Fruit fly (Drosophila melanogaster) whole organism, embryonic: ENCODE data around the gene RSG7.

Experiments
- C15 ChIP-seq: fragments of 200-800 bp; sonication (Bioruptor generic); IDR thresholded peaks from 3 replicates; pipeline ENCODE4 v1.3.6; 2022; ENCODE audit warnings: missing biosample characterization, missing genetic modification characterization
- CG10462 ChIP-seq: fragments of 200-800 bp; sonication (Bioruptor generic); optimal IDR thresholded peaks from 2 replicates; lab custom pipeline; 2016; ENCODE audit warnings: missing biosample characterization, missing genetic modification characterization
- CG10959 ChIP-seq: fragments of 200-800 bp; sonication (Bioruptor generic); IDR thresholded peaks from 2 replicates; pipeline ENCODE4 v1.3.6; 2022; ENCODE audit warnings: missing biosample characterization, missing genetic modification characterization
- CG10979 ChIP-seq: fragments of 200-800 bp; sonication (Bioruptor generic); optimal IDR thresholded peaks from 2 replicates; lab custom pipeline; 2018; ENCODE audit warnings: missing biosample characterization, mild to moderate bottlenecking, missing genetic modification characterization, moderate library complexity
- CG11247 ChIP-seq: fragments of 200-800 bp; sonication (Bioruptor generic); IDR thresholded peaks from 2 replicates; pipeline ENCODE4 v1.3.6; 2022; ENCODE audit warnings: missing biosample characterization, missing genetic modification characterization
- CG12155 ChIP-seq: fragments of 200-800 bp; sonication (Bioruptor generic); optimal IDR thresholded peaks from 3 replicates; lab custom pipeline; 2016; ENCODE audit warnings: missing biosample characterization, missing genetic modification characterization
- CG12659 ChIP-seq: fragments of 200-800 bp; sonication (Bioruptor generic); optimal IDR thresholded peaks from 3 replicates; lab custom pipeline; 2017; ENCODE audit warnings: mild to moderate bottlenecking, missing biosample characterization, missing genetic modification reagents, missing genetic modification characterization
- CG13123 ChIP-seq: fragments of 200-800 bp; sonication (Bioruptor generic); optimal IDR thresholded peaks from 2 replicates; lab custom pipeline; 2016; ENCODE audit warnings: missing biosample characterization, missing genetic modification characterization
- CG13287 ChIP-seq: fragments of 200-800 bp; sonication (Bioruptor generic); IDR thresholded peaks from 2 replicates; pipeline ENCODE4 v1.3.6; 2022; ENCODE audit warnings: missing biosample characterization, missing genetic modification characterization; ENCODE audit not compliant: partially characterized antibody
- CG16815 ChIP-seq: fragments of 200-800 bp; sonication (Bioruptor generic); optimal IDR thresholded peaks from 3 replicates; lab custom pipeline; 2017; ENCODE audit warnings: missing biosample characterization, mild to moderate bottlenecking, missing genetic modification characterization
- CG17829 ChIP-seq: fragments of 200-800 bp; optimal IDR thresholded peaks from 2 replicates; lab custom pipeline; 2019; ENCODE audit warnings: missing biosample characterization, mild to moderate bottlenecking, missing genetic modification characterization, moderate library complexity
- CG18599 ChIP-seq: fragments of 200-800 bp; sonication (Bioruptor generic); optimal IDR thresholded peaks from 3 replicates; lab custom pipeline; 2017; ENCODE audit warnings: missing biosample characterization, missing genetic modification characterization, mild to moderate bottlenecking, moderate library complexity, missing genetic modification reagents
- CG2202 ChIP-seq: fragments of 200-800 bp; sonication (Bioruptor generic); optimal IDR thresholded peaks from 2 replicates; lab custom pipeline; 2018; ENCODE audit warnings: missing biosample characterization, mild to moderate bottlenecking, missing genetic modification characterization
- CG31224 ChIP-seq: fragments of 200-800 bp; sonication (Bioruptor generic); IDR thresholded peaks from 2 replicates; pipeline ENCODE4 v1.3.6; 2022; ENCODE audit warnings: missing biosample characterization, missing genetic modification characterization
- CG32772 ChIP-seq: fragments of 200-800 bp; sonication (Bioruptor generic); IDR thresholded peaks from 2 replicates; pipeline ENCODE4 v1.3.6; 2022; ENCODE audit warnings: missing biosample characterization, missing genetic modification characterization
- CG33557 ChIP-seq: fragments of 200-800 bp; sonication (Bioruptor generic); optimal IDR thresholded peaks from 2 replicates; lab custom pipeline; 2019; ENCODE audit warnings: missing biosample characterization, mild to moderate bottlenecking, missing genetic modification characterization, moderate library complexity
- CG3995 ChIP-seq: fragments of 200-800 bp; sonication (Bioruptor generic); optimal IDR thresholded peaks from 3 replicates; lab custom pipeline; 2016; ENCODE audit warnings: missing biosample characterization, missing genetic modification characterization
- CG8089 ChIP-seq: fragments of 200-800 bp; sonication (Bioruptor generic); optimal IDR thresholded peaks from 3 replicates; lab custom pipeline; 2016; ENCODE audit warnings: missing biosample characterization, missing genetic modification characterization
- CG8478 ChIP-seq: fragments of >200 bp; optimal IDR thresholded peaks from 2 replicates; lab custom pipeline; 2018
- Eip74EF ChIP-seq, 2 experiments: fragments of 200-800 bp in 1 of 2; fragments of >200 bp in 1 of 2; sonication (Bioruptor generic) in 1 of 2; optimal IDR thresholded peaks; 2 replicates each; lab custom pipeline; 2017 to 2019; ENCODE audit warnings: missing biosample characterization in 2 of 2, missing genetic modification characterization in 2 of 2, mild to moderate bottlenecking in 1 of 2, moderate library complexity in 1 of 2
- Fer2 ChIP-seq: fragments of 200-800 bp; sonication (Bioruptor generic); optimal IDR thresholded peaks from 2 replicates; lab custom pipeline; 2018; ENCODE audit warnings: missing biosample characterization, mild to moderate bottlenecking, missing genetic modification characterization, moderate library complexity
- H15 ChIP-seq: fragments of 200-800 bp; sonication (Bioruptor generic); IDR thresholded peaks from 3 replicates; pipeline ENCODE4 v1.3.6; 2022; ENCODE audit warnings: missing biosample characterization, missing genetic modification characterization
- HLH3B ChIP-seq: fragments of 200-800 bp; sonication (Bioruptor generic); IDR thresholded peaks from 2 replicates; pipeline ENCODE4 v1.3.6; 2022; ENCODE audit warnings: missing biosample characterization, missing genetic modification characterization
- Hr78 ChIP-seq, 2 experiments: fragments of 200-800 bp in 1 of 2; fragments of >200 bp in 1 of 2; sonication (Bioruptor generic) in 1 of 2; optimal IDR thresholded peaks; 2 replicates each; lab custom pipeline; 2017 to 2019; ENCODE audit warnings: missing biosample characterization in 2 of 2, missing genetic modification characterization in 2 of 2, mild to moderate bottlenecking in 1 of 2, moderate library complexity in 1 of 2
- Jarid2 ChIP-seq: fragments of 200-800 bp; sonication (Bioruptor generic); optimal IDR thresholded peaks from 3 replicates; lab custom pipeline; 2017; ENCODE audit warnings: mild to moderate bottlenecking, missing biosample characterization, missing genetic modification reagents, missing genetic modification characterization
- Myb ChIP-seq: fragments of 200-800 bp; sonication (Bioruptor generic); optimal IDR thresholded peaks from 2 replicates; lab custom pipeline; 2016; ENCODE audit warnings: missing biosample characterization, missing genetic modification characterization
- Oli ChIP-seq: fragments of 200-800 bp; sonication (Bioruptor generic); optimal IDR thresholded peaks from 2 replicates; lab custom pipeline; 2018; ENCODE audit warnings: missing biosample characterization, mild to moderate bottlenecking, missing genetic modification characterization, moderate library complexity
- Poxn ChIP-seq: fragments of 200-800 bp; sonication (Bioruptor generic); IDR thresholded peaks from 2 replicates; pipeline ENCODE4 v1.3.6; 2022; ENCODE audit warnings: missing biosample characterization, missing genetic modification characterization
- Scr ChIP-seq: fragments of 200-800 bp; sonication (Bioruptor generic); IDR thresholded peaks from 2 replicates; pipeline ENCODE4 v1.3.6; 2022; ENCODE audit warnings: missing biosample characterization, missing genetic modification characterization; ENCODE audit not compliant: partially characterized antibody
- Side ChIP-seq: fragments of 200-800 bp; sonication (Bioruptor generic); optimal IDR thresholded peaks from 2 replicates; lab custom pipeline; 2016; ENCODE audit warnings: missing biosample characterization, missing genetic modification characterization
- Vsx1 ChIP-seq: fragments of 200-800 bp; sonication (Bioruptor generic); optimal IDR thresholded peaks from 2 replicates; lab custom pipeline; 2017; ENCODE audit warnings: missing biosample characterization, mild to moderate bottlenecking, missing genetic modification characterization, missing genetic modification reagents
- cato ChIP-seq: fragments of 200-800 bp; sonication (Bioruptor generic); optimal IDR thresholded peaks from 2 replicates; lab custom pipeline; 2016; ENCODE audit warnings: missing biosample characterization, missing genetic modification characterization, borderline replicate concordance
- eve ChIP-seq, 2 experiments: fragments of >200 bp; optimal IDR thresholded peaks; 2 replicates each; lab custom pipeline; 2017; ENCODE audit warnings: missing biosample characterization in 2 of 2, missing genetic modification characterization in 2 of 2
- fd102C ChIP-seq: fragments of 200-800 bp; sonication (Bioruptor generic); optimal IDR thresholded peaks from 2 replicates; lab custom pipeline; 2018; ENCODE audit warnings: missing biosample characterization, mild to moderate bottlenecking, missing genetic modification characterization, moderate library complexity
- fd3F ChIP-seq: fragments of 200-800 bp; sonication (Bioruptor generic); optimal IDR thresholded peaks from 2 replicates; lab custom pipeline; 2018; ENCODE audit warnings: missing biosample characterization, mild to moderate bottlenecking, missing genetic modification characterization, moderate library complexity
- h ChIP-seq: fragments of >200 bp; optimal IDR thresholded peaks from 2 replicates; lab custom pipeline; 2017
- hth ChIP-seq: fragments of >200 bp; optimal IDR thresholded peaks from 2 replicates; lab custom pipeline; 2017; ENCODE audit warnings: inconsistent platforms
- jigr1 ChIP-seq: fragments of 200-800 bp; sonication (Bioruptor generic); IDR thresholded peaks from 3 replicates; pipeline ENCODE4 v1.3.6; 2022; ENCODE audit warnings: missing biosample characterization, missing genetic modification characterization
- kni ChIP-seq: fragments of 200-800 bp; sonication (Bioruptor generic); optimal IDR thresholded peaks from 3 replicates; lab custom pipeline; 2017; ENCODE audit warnings: mild to moderate bottlenecking, missing biosample characterization, missing genetic modification reagents, missing genetic modification characterization
- mam ChIP-seq: fragments of 200-800 bp; sonication (Bioruptor generic); optimal IDR thresholded peaks from 3 replicates; lab custom pipeline; 2016; ENCODE audit warnings: missing biosample characterization, missing genetic modification characterization
- nerfin-1 ChIP-seq: fragments of 200-800 bp; sonication (Bioruptor generic); optimal IDR thresholded peaks from 3 replicates; lab custom pipeline; 2019; ENCODE audit warnings: missing biosample characterization, mild to moderate bottlenecking, missing genetic modification characterization, moderate library complexity
- nerfin-2 ChIP-seq: fragments of 200-800 bp; sonication (Bioruptor generic); IDR thresholded peaks from 2 replicates; pipeline ENCODE4 v1.3.6; 2022; ENCODE audit warnings: missing biosample characterization, missing genetic modification characterization; ENCODE audit not compliant: partially characterized antibody
- p53 ChIP-seq: fragments of 200-800 bp; sonication (Bioruptor generic); optimal IDR thresholded peaks from 2 replicates; lab custom pipeline; 2016; ENCODE audit warnings: missing biosample characterization, missing genetic modification characterization
- pho ChIP-seq: fragments of 200-800 bp; sonication (Bioruptor generic); optimal IDR thresholded peaks from 2 replicates; lab custom pipeline; 2016; ENCODE audit warnings: missing biosample characterization, missing genetic modification characterization
- pzg ChIP-seq: fragments of 200-800 bp; sonication (Bioruptor generic); optimal IDR thresholded peaks from 3 replicates; lab custom pipeline; 2018; ENCODE audit warnings: missing biosample characterization, mild to moderate bottlenecking, missing genetic modification characterization, moderate library complexity
- sug ChIP-seq: fragments of 200-800 bp; optimal IDR thresholded peaks from 2 replicates; lab custom pipeline; 2019; ENCODE audit warnings: missing biosample characterization, mild to moderate bottlenecking, missing genetic modification characterization, moderate library complexity
- trh ChIP-seq: fragments of 200-800 bp; sonication (Bioruptor generic); optimal IDR thresholded peaks from 2 replicates; lab custom pipeline; 2016; ENCODE audit warnings: missing biosample characterization, missing genetic modification characterization
- yki ChIP-seq: fragments of >200 bp; optimal IDR thresholded peaks from 3 replicates; lab custom pipeline; 2018
- z ChIP-seq: fragments of 200-800 bp; sonication (Bioruptor generic); IDR thresholded peaks from 3 replicates; pipeline ENCODE4 v1.3.6; 2022; ENCODE audit warnings: missing biosample characterization, missing genetic modification characterization
- zf30C ChIP-seq: fragments of 200-800 bp; sonication (Bioruptor generic); optimal IDR thresholded peaks from 3 replicates; lab custom pipeline; 2018; ENCODE audit warnings: missing biosample characterization, mild to moderate bottlenecking, missing genetic modification characterization

RSG7 gene

dm6 chrX:16791920-16792829, 52.1 kb downstream of the RSG7 start, which contains the start of gene CG4768 (continued):
- no peak for TF ChIP-seq z (GFP tag; lab: Robert Waterston, UW)
- TF ChIP-seq jigr1: no peak
- TF ChIP-seq CG13287: peak; percentile 16; the same call in 1 of the 2 replicates
- TF ChIP-seq CG8089 (GFP tag; lab: Kevin White, UChicago): no peak
- TF ChIP-seq CG31224 (GFP tag; lab: Robert Waterston, UW): no peak
- TF ChIP-seq trh (GFP tag; lab: Kevin White, UChicago): no peak
- no peak for TF ChIP-seq zf30C (GFP tag; lab: Kevin White, UChicago)
- TF ChIP-seq sug (tag; lab: Kevin White, UChicago): no peak
- no peak for TF ChIP-seq Side
- TF ChIP-seq CG16815 (GFP tag; lab: Kevin White, UChicago): no peak
- no peak for TF ChIP-seq cato (GFP tag; lab: Kevin White, UChicago)
- no peak for TF ChIP-seq fd102C (GFP tag; lab: Kevin White, UChicago)
- no peak for TF ChIP-seq Jarid2 (GFP tag; lab: Kevin White, UChicago)
- peak; percentile 25 for TF ChIP-seq pzg (GFP tag; lab: Kevin White, UChicago)
- no peak for TF ChIP-seq CG13123
- no peak for TF ChIP-seq mam (GFP tag; lab: Kevin White, UChicago)
- TF ChIP-seq CG33557: no peak
- no peak for TF ChIP-seq h (lab: Kevin White, UChicago)
- TF ChIP-seq nerfin-2 (GFP tag; lab: Robert Waterston, UW): no peak
- no peak for TF ChIP-seq CG10959 (GFP tag; lab: Robert Waterston, UW)
- no peak for TF ChIP-seq Vsx1 (GFP tag; lab: Kevin White, UChicago)
- TF ChIP-seq yki (lab: Kevin White, UChicago): no peak
- TF ChIP-seq CG10979: no peak
- TF ChIP-seq CG8478 (lab: Kevin White, UChicago): peak; percentile 71
- no peak for TF ChIP-seq CG32772 (GFP tag; lab: Robert Waterston, UW)
- no peak for TF ChIP-seq CG18599
- no peak for TF ChIP-seq Oli (tag; lab: Kevin White, UChicago)
- no peak for TF ChIP-seq HLH3B (GFP tag; lab: Robert Waterston, UW)
- TF ChIP-seq Fer2: no peak
- no peak for TF ChIP-seq Scr
- no peak for TF ChIP-seq Hr78 (GFP tag; optimal IDR thresholded peaks at IDR 0.05; lab: Kevin White, UChicago)
- peak; percentile 2 for TF ChIP-seq CG12659 (GFP tag; lab: Kevin White, UChicago)
- TF ChIP-seq nerfin-1 (tag; lab: Kevin White, UChicago): no peak
- no peak for TF ChIP-seq pho
- TF ChIP-seq C15 (GFP tag; lab: Robert Waterston, UW): no peak
- no peak for TF ChIP-seq H15 (GFP tag; lab: Robert Waterston, UW)
- TF ChIP-seq eve (GFP tag; optimal IDR thresholded peaks at IDR 0.05; lab: Kevin White, UChicago): no peak
- TF ChIP-seq CG12155 (GFP tag; lab: Kevin White, UChicago): no peak
- no peak for TF ChIP-seq CG17829 (tag; lab: Kevin White, UChicago)
- no peak for TF ChIP-seq CG2202 (tag; lab: Kevin White, UChicago)
- TF ChIP-seq Myb (GFP tag; lab: Kevin White, UChicago): no peak
- TF ChIP-seq Eip74EF (GFP tag; optimal IDR thresholded peaks at IDR 0.05; lab: Kevin White, UChicago): no peak
- TF ChIP-seq CG3995: peak; percentile 95
- TF ChIP-seq hth (lab: Kevin White, UChicago): no peak
- TF ChIP-seq kni (GFP tag; lab: Kevin White, UChicago): no peak
- no peak for TF ChIP-seq Poxn (GFP tag; lab: Robert Waterston, UW)
- no peak for TF ChIP-seq p53 (GFP tag; lab: Kevin White, UChicago)
- TF ChIP-seq CG10462 (GFP tag; lab: Kevin White, UChicago): no peak
- no peak for TF ChIP-seq CG11247 (GFP tag; lab: Robert Waterston, UW)
- TF ChIP-seq fd3F (GFP tag; lab: Kevin White, UChicago): no peak
